Fruit fly (Drosophila melanogaster): Measurements from ENCODE around the gene loh.

Gene loh

DNA sequence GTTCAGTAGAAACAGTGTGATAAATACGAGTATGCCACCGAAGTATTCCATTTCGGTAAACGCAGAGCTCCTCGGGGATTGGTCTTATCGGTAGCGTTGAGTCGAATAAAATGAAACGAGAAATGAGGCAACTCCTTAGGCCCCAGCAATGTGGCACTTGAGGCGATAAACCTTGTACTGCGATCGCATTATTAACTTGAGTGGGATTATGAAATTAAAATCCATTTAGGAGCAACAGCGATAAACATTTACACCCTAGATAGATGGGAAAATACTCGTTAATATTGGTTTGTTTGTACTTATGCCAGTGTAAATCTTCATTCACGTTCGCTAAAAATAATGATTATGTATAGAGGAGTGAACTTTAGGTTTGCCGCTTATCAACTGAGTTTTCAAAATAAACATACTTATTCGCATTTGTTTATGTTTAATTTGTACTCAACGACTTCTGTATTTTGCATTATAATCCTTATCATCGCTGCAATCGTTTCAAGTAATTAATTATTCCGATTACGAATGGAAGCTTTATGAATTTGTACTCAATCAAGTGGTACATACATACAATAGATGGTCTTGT lies 13.7 kb downstream of the loh start (continued):
- TF ChIP-seq CG31365 (tag; optimal IDR thresholded peaks at IDR 0.05) (no peak), zen2 (GFP tag; IDR thresholded peaks at IDR 0.05; ENCODE audit: partially characterized antibody) (no peak), exex (tag; optimal IDR thresholded peaks at IDR 0.05) (peak; percentile 80), Hmr (GFP tag; optimal IDR thresholded peaks at IDR 0.05) (no peak), Hr39 (optimal IDR thresholded peaks at IDR 0.05) (no peak)

DNA sequence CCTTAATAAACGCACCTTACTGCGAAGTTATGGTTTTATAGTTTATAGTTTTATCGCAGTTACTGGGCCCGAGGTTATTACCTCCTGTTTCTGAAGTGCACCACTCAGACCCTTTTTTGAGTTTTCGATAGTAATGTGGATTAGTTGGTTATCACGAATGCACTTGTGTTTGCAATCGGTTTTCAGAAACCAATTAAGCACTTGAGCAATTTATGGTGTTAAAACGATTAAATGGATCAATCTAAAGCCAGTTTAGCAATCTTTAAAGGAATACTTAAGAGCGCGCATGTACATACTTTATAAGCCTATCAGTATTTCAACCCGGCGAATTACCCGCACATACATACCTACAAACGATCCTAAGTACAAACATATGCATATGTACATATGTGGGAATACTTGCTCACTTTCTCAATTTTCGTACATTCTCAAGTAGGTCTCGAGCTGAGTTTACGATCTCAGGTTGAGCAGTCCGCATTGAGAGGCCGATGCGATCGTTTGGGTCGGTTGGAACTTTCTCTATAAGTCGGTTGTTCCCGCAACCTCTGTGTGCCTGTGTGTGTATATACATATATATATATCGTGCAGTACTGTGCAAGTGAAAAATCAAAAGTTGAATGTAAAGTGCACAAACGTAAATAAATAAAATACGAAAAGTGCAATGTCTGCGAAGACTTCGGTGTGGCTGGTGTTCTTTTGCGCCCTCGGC lies 15.0 kb downstream of the loh start, which contains the start of the genes LManI and LManII:
Gene LManI, minus strand, starts transcription at position 51 of the 709 bp plus-strand sequence.
Gene LManII, plus strand, starts transcription at position 468 of the 709 bp plus-strand sequence.
- TF ChIP-seq cas (GFP tag; IDR thresholded peaks at IDR 0.05): no peak
- TF ChIP-seq Stat92E (GFP tag; optimal IDR thresholded peaks at IDR 0.05): peak in 1 of 3 experiments; percentile 19
- TF ChIP-seq CG11093 (GFP tag; IDR thresholded peaks at IDR 0.05): no peak
- TF ChIP-seq CG15073 (GFP tag; optimal IDR thresholded peaks at IDR 0.05): no peak
- TF ChIP-seq Nf-YA (GFP tag; IDR thresholded peaks at IDR 0.05): no peak
- TF ChIP-seq dm (GFP tag; optimal IDR thresholded peaks at IDR 0.05): no peak
- peak; percentile 80 for TF ChIP-seq CG17829 (tag; optimal IDR thresholded peaks at IDR 0.05)
- TF ChIP-seq CrebB (tag; optimal IDR thresholded peaks at IDR 0.05): no peak
- no peak for TF ChIP-seq fd64A (GFP tag; optimal IDR thresholded peaks at IDR 0.05)
- no peak for TF ChIP-seq ranshi (GFP tag; IDR thresholded peaks at IDR 0.05)
- no peak for TF ChIP-seq az2 (GFP tag; optimal IDR thresholded peaks at IDR 0.05)
- TF ChIP-seq cad (GFP tag; optimal IDR thresholded peaks at IDR 0.05): peak; percentile 16
- no peak for TF ChIP-seq CG3847 (GFP tag; IDR thresholded peaks at IDR 0.05)
- no peak for TF ChIP-seq B-H1 (GFP tag; IDR thresholded peaks at IDR 0.05)
- TF ChIP-seq CG18011 (GFP tag; optimal IDR thresholded peaks at IDR 0.05): no peak
- 0 out of 3 replicates have a peak, but pooled peaks have one; percentile 54 for TF ChIP-seq z (GFP tag; IDR thresholded peaks at IDR 0.05)
- TF ChIP-seq exex (tag; optimal IDR thresholded peaks at IDR 0.05): peak; percentile 68
- TF ChIP-seq lbe (GFP tag; optimal IDR thresholded peaks at IDR 0.05): no peak
- no peak for TF ChIP-seq crp (GFP tag; optimal IDR thresholded peaks at IDR 0.05)
- no peak for TF ChIP-seq Ets97D (GFP tag; optimal IDR thresholded peaks at IDR 0.05)
- no peak for TF ChIP-seq hbn (GFP tag; IDR thresholded peaks at IDR 0.05; ENCODE audit: partially characterized antibody)
- TF ChIP-seq CG34376 (GFP tag; optimal IDR thresholded peaks at IDR 0.05): peak; percentile 9
- TF ChIP-seq Jarid2 (GFP tag; optimal IDR thresholded peaks at IDR 0.05): peak; percentile 74
- no peak for TF ChIP-seq CG11247 (GFP tag; IDR thresholded peaks at IDR 0.05)
- TF ChIP-seq cg (GFP tag; optimal IDR thresholded peaks at IDR 0.05): peak; percentile 55
- no peak for TF ChIP-seq CG6689 (GFP tag; IDR thresholded peaks at IDR 0.05)
- no peak for TF ChIP-seq Sox102F (GFP tag; optimal IDR thresholded peaks at IDR 0.05)
- no peak for TF ChIP-seq ac (GFP tag; optimal IDR thresholded peaks at IDR 0.05)
- no peak for TF ChIP-seq Hmr (GFP tag; optimal IDR thresholded peaks at IDR 0.05)
- peak; percentile 47 for TF ChIP-seq CG15479 (GFP tag; optimal IDR thresholded peaks at IDR 0.05)
- TF ChIP-seq ro (GFP tag; IDR thresholded peaks at IDR 0.05): no peak
- no peak for TF ChIP-seq CG12942 (GFP tag; optimal IDR thresholded peaks at IDR 0.05)

DNA sequence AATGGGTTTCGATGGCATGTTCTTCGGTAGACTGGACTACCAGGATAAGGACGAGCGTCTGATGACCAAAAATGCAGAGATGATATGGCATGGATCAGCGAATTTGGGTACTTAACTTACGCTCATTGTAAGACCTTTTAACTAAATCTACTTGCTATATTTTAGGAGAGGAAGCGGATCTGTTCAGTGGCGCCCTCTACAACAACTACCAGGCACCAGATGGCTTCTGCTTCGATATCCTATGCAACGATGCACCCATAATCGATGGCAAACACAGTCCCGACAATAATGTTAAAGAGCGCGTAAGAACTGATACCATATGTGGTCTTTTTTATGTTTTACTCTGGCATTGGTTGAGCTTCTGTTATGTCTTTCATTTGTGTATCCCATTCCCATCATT lies 16.6 kb downstream of the loh start:
- TF ChIP-seq prd (optimal IDR thresholded peaks at IDR 0.05): no peak
- TF ChIP-seq prd (GFP tag; IDR thresholded peaks at IDR 0.05): no peak
- TF ChIP-seq CTCF (GFP tag; optimal IDR thresholded peaks at IDR 0.05): peak; percentile 80
- no peak for TF ChIP-seq Dad (GFP tag; optimal IDR thresholded peaks at IDR 0.05)
- TF ChIP-seq CG14965 (GFP tag; optimal IDR thresholded peaks at IDR 0.05; ENCODE audit: borderline replicate concordance): peak; percentile 88
- no peak for TF ChIP-seq cato (GFP tag; optimal IDR thresholded peaks at IDR 0.05; ENCODE audit: borderline replicate concordance)
- no peak for TF ChIP-seq psq (GFP tag; optimal IDR thresholded peaks at IDR 0.05)
- peak; percentile 56 for TF ChIP-seq CG10979 (tag; optimal IDR thresholded peaks at IDR 0.05)
- TF ChIP-seq CG11504 (tag; optimal IDR thresholded peaks at IDR 0.05): no peak
- no peak for TF ChIP-seq CG31224 (GFP tag; IDR thresholded peaks at IDR 0.05)
